Worm (Caenorhabditis elegans): Measurements from ENCODE around the gene acr-14.

ce11 chrII:8173449-8173848 is 3.5 kb downstream of the acr-14 start, which contains the start of the genes decr-1.3 and T05C12.1:
- TF ChIP-seq nhr-237 (tag; optimal IDR thresholded peaks at IDR 0.05) (no peak), ztf-11 (tag; optimal IDR thresholded peaks at IDR 0.05) (no peak), ama-1 (optimal IDR thresholded peaks at IDR 0.05) (no peak), aly-2 (tag; optimal IDR thresholded peaks at IDR 0.05) (no peak), dpl-1 (GFP tag; optimal IDR thresholded peaks at IDR 0.05) (no peak)
